Fruit fly (Drosophila melanogaster): ENCODE data around the gene CG1239.

Gene CG1239

dm6 chr3R:5705469-5706067 lies 27.7 kb upstream of the CG1239 start (continued):
- TF ChIP-seq CG7928 (GFP tag; optimal IDR thresholded peaks at IDR 0.05) (peak; percentile 1), prd (optimal IDR thresholded peaks at IDR 0.05) (no peak), prd (GFP tag; IDR thresholded peaks at IDR 0.05) (peak; percentile 69), CG3281 (GFP tag; optimal IDR thresholded peaks at IDR 0.05) (peak; percentile 78), CG10267 (tag; optimal IDR thresholded peaks at IDR 0.05) (peak; percentile 70), CG12391 (tag; optimal IDR thresholded peaks at IDR 0.05) (peak; percentile 73), Chrac-16 (GFP tag; optimal IDR thresholded peaks at IDR 0.05) (peak; percentile 48), CG32532 (GFP tag; IDR thresholded peaks at IDR 0.05) (peak; percentile 50), HLH54F (GFP tag; optimal IDR thresholded peaks at IDR 0.05) (peak; percentile 8), cg (GFP tag; optimal IDR thresholded peaks at IDR 0.05) (peak; percentile 34), CG1603 (tag; optimal IDR thresholded peaks at IDR 0.05) (no peak), CG4282 (GFP tag; optimal IDR thresholded peaks at IDR 0.05) (no peak), eyg (GFP tag; optimal IDR thresholded peaks at IDR 0.05) (no peak), Dfd (GFP tag; optimal IDR thresholded peaks at IDR 0.05) (no peak), sim (GFP tag; IDR thresholded peaks at IDR 0.05) (no peak), CG14667 (GFP tag; IDR thresholded peaks at IDR 0.05) (no peak), Hr3 (GFP tag; optimal IDR thresholded peaks at IDR 0.05) (peak; percentile 45), CG14965 (GFP tag; optimal IDR thresholded peaks at IDR 0.05; ENCODE audit: borderline replicate concordance) (no peak), CG6683 (GFP tag; optimal IDR thresholded peaks at IDR 0.05) (no peak), chm (GFP tag; IDR thresholded peaks at IDR 0.05) (no peak), vnd (GFP tag; IDR thresholded peaks at IDR 0.05; ENCODE audit: partially characterized antibody) (no peak), ttk (GFP tag; IDR thresholded peaks at IDR 0.05) (0 out of 2 replicates have a peak, but pooled peaks have one; percentile 6), CG2875 (GFP tag; optimal IDR thresholded peaks at IDR 0.05) (peak; percentile 43), Doc3 (GFP tag; IDR thresholded peaks at IDR 0.05; ENCODE audit: partially characterized antibody) (no peak), CG11560 (tag; IDR thresholded peaks at IDR 0.05) (peak; percentile 15; the same call in 1 of the 3 replicates), Stat92E (GFP tag; optimal IDR thresholded peaks at IDR 0.05) (peak in 1 of 3 experiments; percentile 33), CG11696 (GFP tag; IDR thresholded peaks at IDR 0.05) (peak; percentile 81), CG1792 (GFP tag; optimal IDR thresholded peaks at IDR 0.05) (peak; percentile 3), BtbVII (GFP tag; optimal IDR thresholded peaks at IDR 0.05) (peak; percentile 46), vfl (GFP tag; optimal IDR thresholded peaks at IDR 0.05) (no peak), Dbx (GFP tag; IDR thresholded peaks at IDR 0.05) (0 out of 3 replicates have a peak, but pooled peaks have one; percentile 42), CG12155 (GFP tag; optimal IDR thresholded peaks at IDR 0.05) (peak; percentile 36), D (optimal IDR thresholded peaks at IDR 0.05) (no peak), D (GFP tag; optimal IDR thresholded peaks at IDR 0.05) (peak; percentile 68), CG14441 (GFP tag; IDR thresholded peaks at IDR 0.05) (no peak), CG8765 (GFP tag; IDR thresholded peaks at IDR 0.05) (peak; percentile 49; the same call in 1 of the 2 replicates), GATAe (GFP tag; conservative IDR thresholded peaks at IDR 0.05) (no peak), Ravus (GFP tag; IDR thresholded peaks at IDR 0.05) (peak; percentile 1; the same call in 1 of the 2 replicates), Sox102F (GFP tag; optimal IDR thresholded peaks at IDR 0.05) (peak; percentile 71), croc (GFP tag; conservative IDR thresholded peaks at IDR 0.05) (peak; percentile 30; the same call in 2 of the 3 replicates), Meics (GFP tag; optimal IDR thresholded peaks at IDR 0.05) (peak; percentile 68), crc (GFP tag; optimal IDR thresholded peaks at IDR 0.05) (no peak), Six4 (GFP tag; optimal IDR thresholded peaks at IDR 0.05) (peak; percentile 42), repo (GFP tag; optimal IDR thresholded peaks at IDR 0.05) (no peak), CG1647 (GFP tag; optimal IDR thresholded peaks at IDR 0.05) (peak; percentile 27), Lpt (GFP tag; optimal IDR thresholded peaks at IDR 0.05) (no peak), ato (GFP tag; IDR thresholded peaks at IDR 0.05; ENCODE audit: partially characterized antibody) (no peak), dati (GFP tag; IDR thresholded peaks at IDR 0.05) (no peak), grau (tag; optimal IDR thresholded peaks at IDR 0.05) (peak; percentile 82), CG10979 (tag; optimal IDR thresholded peaks at IDR 0.05) (peak; percentile 80)
